Worm (Caenorhabditis elegans): ENCODE data around the gene F46B6.6.

DNA sequence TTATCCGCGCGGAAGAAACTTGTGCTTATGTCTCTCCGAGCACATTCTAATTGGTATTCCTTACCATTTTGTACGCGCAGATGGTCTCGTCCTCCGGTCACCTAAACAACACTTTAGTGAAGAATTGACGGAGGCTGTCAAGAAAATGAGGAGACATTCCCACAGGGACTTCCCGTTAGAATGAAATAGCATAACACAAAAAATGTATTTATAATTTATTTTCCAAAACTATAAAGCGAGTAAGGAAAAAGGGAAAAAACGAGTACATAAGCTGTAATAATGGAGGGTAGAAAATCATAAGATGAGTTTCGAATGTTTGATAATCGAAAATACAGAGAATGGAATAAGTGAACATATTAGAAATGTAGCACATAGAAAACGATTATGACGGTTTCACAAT is 10.9 kb downstream of the F46B6.6 start, which contains the start of gene F46B6.12:
- TF ChIP-seq snpc-1.2 (GFP tag; IDR thresholded peaks at IDR 0.05): no peak
- no peak for TF ChIP-seq F49E8.2 (tag; optimal IDR thresholded peaks at IDR 0.05; ENCODE audit: borderline replicate concordance)
- TF ChIP-seq nhr-10 (tag; optimal IDR thresholded peaks at IDR 0.05): no peak
- TF ChIP-seq dmd-6 (GFP tag; IDR thresholded peaks at IDR 0.05): no peak
- TF ChIP-seq nhr-11 (tag; optimal IDR thresholded peaks at IDR 0.05): no peak
- no peak for TF ChIP-seq ces-1 (GFP tag; optimal IDR thresholded peaks at IDR 0.05)
- TF ChIP-seq snpc-4 (tag; optimal IDR thresholded peaks at IDR 0.05): no peak
- TF ChIP-seq egl-27 (tag; optimal IDR thresholded peaks at IDR 0.05): no peak
- no peak for TF ChIP-seq ceh-82 (tag; optimal IDR thresholded peaks at IDR 0.05)
- no peak for TF ChIP-seq lin-39 (tag; optimal IDR thresholded peaks at IDR 0.05)
- no peak for TF ChIP-seq dmd-8 (GFP tag; IDR thresholded peaks at IDR 0.05)
- no peak for TF ChIP-seq nhr-237 (tag; optimal IDR thresholded peaks at IDR 0.05)
- TF ChIP-seq mdl-1 (tag; optimal IDR thresholded peaks at IDR 0.05): no peak
- no peak for TF ChIP-seq ztf-11 (tag; optimal IDR thresholded peaks at IDR 0.05)
